Fruit fly (Drosophila melanogaster): ENCODE measurements around the gene Jon99Fi.

DNA sequence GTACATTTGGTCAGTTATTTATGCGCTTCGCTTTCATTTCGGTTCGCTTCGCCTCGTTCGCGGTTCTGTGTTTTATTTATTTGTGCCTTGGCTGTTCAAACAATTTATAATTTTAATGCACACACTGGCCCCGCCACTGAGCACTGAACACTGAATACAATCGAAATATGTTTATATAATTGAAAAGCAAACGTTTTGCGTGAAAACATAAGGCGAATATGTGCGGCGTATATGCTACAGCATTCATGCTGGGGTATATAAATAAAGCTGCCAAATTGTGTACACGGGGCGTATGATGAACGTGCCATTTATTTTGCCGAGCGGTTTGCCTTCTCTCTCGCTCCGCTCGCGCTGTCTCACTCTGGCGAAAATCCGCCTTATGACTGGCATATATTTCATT is 48.2 kb downstream of the Jon99Fi start:
- TF ChIP-seq Eip75B (GFP tag; optimal IDR thresholded peaks at IDR 0.05): no peak
- no peak for TF ChIP-seq net (GFP tag; optimal IDR thresholded peaks at IDR 0.05)
- TF ChIP-seq Gug (GFP tag; IDR thresholded peaks at IDR 0.05): no peak
- TF ChIP-seq cyc (GFP tag; optimal IDR thresholded peaks at IDR 0.05): no peak
- no peak for TF ChIP-seq Blimp-1 (GFP tag; optimal IDR thresholded peaks at IDR 0.05)
- no peak for TF ChIP-seq CG8319 (GFP tag; optimal IDR thresholded peaks at IDR 0.05)
- TF ChIP-seq CG11762 (GFP tag; optimal IDR thresholded peaks at IDR 0.05; ENCODE audit: insufficient read depth): no peak
- TF ChIP-seq CG6808 (GFP tag; optimal IDR thresholded peaks at IDR 0.05): no peak
- no peak for TF ChIP-seq Hr38 (GFP tag; optimal IDR thresholded peaks at IDR 0.05)
- TF ChIP-seq achi (GFP tag; optimal IDR thresholded peaks at IDR 0.05): no peak

Measured in whole organism, prepupa.